Worm (Caenorhabditis elegans) whole organism, L4 larva: ENCODE results near the gene T19D12.5.

Experiments
- D1046.2 ChIP-seq: fragments of 200-800 bp; sonication (Bioruptor generic); IDR thresholded peaks from 2 replicates; pipeline ENCODE4 v1.3.6; 2022; ENCODE audit warnings: missing genetic modification characterization, missing compliant biosample characterization
- F44E2.7 ChIP-seq: fragments of 200-800 bp; sonication (Bioruptor generic); IDR thresholded peaks from 2 replicates; pipeline ENCODE4 v2.1.2; 2022; ENCODE audit warnings: missing genetic modification characterization, missing compliant biosample characterization
- F49E8.2 ChIP-seq: sonication (generic microtip); optimal IDR thresholded peaks from 2 replicates; lab custom pipeline; 2016; ENCODE audit warnings: missing compliant biosample characterization, mild to moderate bottlenecking, missing genetic modification characterization, borderline replicate concordance
- R02D3.7 ChIP-seq: fragments of 150-350 bp; sonication (generic microtip); optimal IDR thresholded peaks from 3 replicates; lab custom pipeline; 2014; ENCODE audit warnings: missing biosample characterization, missing genetic modification characterization
- Y5F2A.4 ChIP-seq: fragments of 200-800 bp; sonication (Bioruptor generic); optimal IDR thresholded peaks from 2 replicates; lab custom pipeline; 2018; ENCODE audit warnings: mild to moderate bottlenecking, missing genetic modification characterization, missing compliant biosample characterization
- aly-2 ChIP-seq: sonication (generic microtip); optimal IDR thresholded peaks from 2 replicates; lab custom pipeline; 2018; ENCODE audit warnings: missing biosample characterization, missing genetic modification characterization
- ama-1 ChIP-seq: fragments of 150-350 bp; optimal IDR thresholded peaks from 2 replicates; lab custom pipeline; 2014; ENCODE audit warnings: inconsistent platforms, mixed read lengths
- arid-1 ChIP-seq: fragments of 200-800 bp; sonication (Bioruptor generic); conservative IDR thresholded peaks from 2 replicates; pipeline ENCODE4 v1.3.6; 2022; ENCODE audit warnings: missing genetic modification reagents, missing genetic modification characterization, missing compliant biosample characterization
- ceh-20 ChIP-seq: fragments of 200-800 bp; sonication (Bioruptor generic); IDR thresholded peaks from 2 replicates; pipeline ENCODE4 v1.3.6; 2022; ENCODE audit warnings: missing genetic modification reagents, missing genetic modification characterization, missing compliant biosample characterization
- ceh-32 ChIP-seq: sonication (generic microtip); optimal IDR thresholded peaks from 2 replicates; lab custom pipeline; 2016; ENCODE audit warnings: mild to moderate bottlenecking, missing genetic modification characterization, missing compliant biosample characterization; ENCODE audit not compliant: poor library complexity
- daf-19 ChIP-seq: fragments of 200-800 bp; sonication (Bioruptor generic); conservative IDR thresholded peaks from 2 replicates; pipeline ENCODE4 v1.3.6; 2022; ENCODE audit warnings: missing genetic modification characterization, missing compliant biosample characterization
- dmd-8 ChIP-seq: fragments of 200-800 bp; sonication (Bioruptor generic); IDR thresholded peaks from 2 replicates; pipeline ENCODE4 v1.3.6; 2022; ENCODE audit warnings: missing genetic modification characterization, missing compliant biosample characterization
- duxl-1 ChIP-seq: sonication (generic microtip); optimal IDR thresholded peaks from 2 replicates; lab custom pipeline; 2016; ENCODE audit warnings: mild to moderate bottlenecking, missing genetic modification characterization, moderate library complexity, missing compliant biosample characterization; ENCODE audit not compliant: poor library complexity
- egl-43 ChIP-seq: fragments of 200-800 bp; sonication (Bioruptor generic); IDR thresholded peaks from 2 replicates; pipeline ENCODE4 v1.3.6; 2022; ENCODE audit warnings: missing genetic modification reagents, missing genetic modification characterization, missing compliant biosample characterization
- fkh-10 ChIP-seq: fragments of 150-350 bp; optimal IDR thresholded peaks from 2 replicates; lab custom pipeline; 2014; ENCODE audit warnings: missing biosample characterization, missing genetic modification reagents, missing genetic modification characterization
- hif-1 ChIP-seq, 2 experiments: sonication (generic microtip); optimal IDR thresholded peaks; 2 replicates each; lab custom pipeline; 2016 to 2017; ENCODE audit warnings: missing compliant biosample characterization in 2 of 2, missing genetic modification characterization in 2 of 2, missing genetic modification reagents in 2 of 2, missing genotype in 2 of 2, mild to moderate bottlenecking in 1 of 2
- hmg-1.1 ChIP-seq: fragments of 200-800 bp; sonication (Bioruptor generic); IDR thresholded peaks from 2 replicates; pipeline ENCODE4 v1.3.6; 2022; ENCODE audit warnings: missing genetic modification reagents, missing genetic modification characterization, missing compliant biosample characterization
- jun-1 ChIP-seq: fragments of 150-350 bp; optimal IDR thresholded peaks from 2 replicates; lab custom pipeline; 2014; ENCODE audit warnings: missing biosample characterization, missing genetic modification reagents, missing genetic modification characterization
- lim-7 ChIP-seq: fragments of 200-800 bp; sonication (Bioruptor generic); IDR thresholded peaks from 2 replicates; pipeline ENCODE4 v1.3.6; 2022; ENCODE audit warnings: missing genetic modification characterization, missing compliant biosample characterization
- lin-1 ChIP-seq: fragments of 200-800 bp; sonication (Bioruptor generic); IDR thresholded peaks from 2 replicates; pipeline ENCODE4 v1.3.6; 2022; ENCODE audit warnings: missing genetic modification reagents, missing genetic modification characterization, missing compliant biosample characterization
- lin-29 ChIP-seq: fragments of 200-800 bp; sonication (Bioruptor generic); IDR thresholded peaks from 2 replicates; pipeline ENCODE4 v1.3.6; 2022; ENCODE audit warnings: missing genetic modification reagents, missing genetic modification characterization, missing compliant biosample characterization
- lir-3 ChIP-seq: sonication (generic microtip); optimal IDR thresholded peaks from 2 replicates; lab custom pipeline; 2016; ENCODE audit warnings: mild to moderate bottlenecking, missing genetic modification characterization, missing compliant biosample characterization
- lsy-2 ChIP-seq, 2 experiments: fragments of 150-350 bp in 1 of 2; sonication (generic microtip) in 1 of 2; optimal IDR thresholded peaks; 2 replicates each; lab custom pipeline; 2014 to 2017; ENCODE audit warnings: missing biosample characterization in 2 of 2, missing genetic modification characterization in 2 of 2
- madf-5 ChIP-seq, 2 experiments: fragments of 200-800 bp; sonication (Bioruptor generic); IDR thresholded peaks; 2 replicates each; pipeline ENCODE4 v1.3.6; 2022; ENCODE audit warnings: missing compliant biosample characterization in 2 of 2, missing genetic modification characterization in 2 of 2
- madf-9 ChIP-seq: fragments of 200-800 bp; sonication (Bioruptor generic); conservative IDR thresholded peaks from 2 replicates; pipeline ENCODE4 v1.3.6; 2022; ENCODE audit warnings: missing genetic modification reagents, missing genetic modification characterization, missing compliant biosample characterization
- mdl-1 ChIP-seq, 2 experiments: fragments of 150-350 bp in 1 of 2; sonication (generic microtip) in 1 of 2; optimal IDR thresholded peaks; 2 replicates each; lab custom pipeline; 2014 to 2017; ENCODE audit warnings: missing biosample characterization in 2 of 2, missing genetic modification characterization in 2 of 2
- mdt-29 ChIP-seq: fragments of 200-800 bp; sonication (Bioruptor generic); IDR thresholded peaks from 2 replicates; pipeline ENCODE4 v1.3.6; 2022; ENCODE audit warnings: missing genetic modification reagents, missing genetic modification characterization, missing compliant biosample characterization
- mes-2 ChIP-seq: sonication (generic microtip); optimal IDR thresholded peaks from 2 replicates; lab custom pipeline; 2016; ENCODE audit warnings: missing genotype, mild to moderate bottlenecking, missing genetic modification characterization, missing compliant biosample characterization; ENCODE audit not compliant: poor library complexity, severe bottlenecking
- mxl-2 ChIP-seq: fragments of 200-800 bp; sonication (Bioruptor generic); conservative IDR thresholded peaks from 2 replicates; pipeline ENCODE4 v1.3.6; 2022; ENCODE audit warnings: missing genetic modification reagents, missing genetic modification characterization, missing compliant biosample characterization
- mxl-3 ChIP-seq: fragments of 200-800 bp; sonication (Bioruptor generic); optimal IDR thresholded peaks from 2 replicates; lab custom pipeline; 2018; ENCODE audit warnings: mild to moderate bottlenecking, missing genetic modification characterization, missing compliant biosample characterization
- nhr-237 ChIP-seq: sonication (generic microtip); optimal IDR thresholded peaks from 2 replicates; lab custom pipeline; 2017; ENCODE audit warnings: missing biosample characterization, missing genetic modification characterization
- nhr-28 ChIP-seq: fragments of 150-350 bp; optimal IDR thresholded peaks from 2 replicates; lab custom pipeline; 2014; ENCODE audit warnings: missing biosample characterization, missing genetic modification characterization
- nhr-41 ChIP-seq: fragments of 200-800 bp; sonication (Bioruptor generic); IDR thresholded peaks from 2 replicates; pipeline ENCODE4 v1.3.6; 2022; ENCODE audit warnings: missing genetic modification reagents, missing genetic modification characterization, missing compliant biosample characterization
- nhr-48 ChIP-seq: sonication (generic microtip); optimal IDR thresholded peaks from 2 replicates; lab custom pipeline; 2016; ENCODE audit warnings: mild to moderate bottlenecking, missing genetic modification characterization, missing compliant biosample characterization
- nhr-76 ChIP-seq: fragments of 150-350 bp; optimal IDR thresholded peaks from 2 replicates; lab custom pipeline; 2014; ENCODE audit warnings: missing biosample characterization, missing genetic modification characterization
- php-3 ChIP-seq: fragments of 200-800 bp; sonication (Bioruptor generic); IDR thresholded peaks from 2 replicates; pipeline ENCODE4 v1.3.6; 2022; ENCODE audit warnings: missing genetic modification reagents, missing genetic modification characterization, missing compliant biosample characterization
- sdz-12 ChIP-seq: fragments of 200-800 bp; sonication (Bioruptor generic); optimal IDR thresholded peaks from 2 replicates; lab custom pipeline; 2018; ENCODE audit warnings: mild to moderate bottlenecking, missing genetic modification characterization, missing compliant biosample characterization
- set-16 ChIP-seq: fragments of 200-800 bp; sonication (Bioruptor generic); IDR thresholded peaks from 2 replicates; pipeline ENCODE4 v1.3.6; 2022; ENCODE audit warnings: missing genetic modification reagents, missing genetic modification characterization, missing compliant biosample characterization
- skn-1 ChIP-seq: fragments of 150-350 bp; optimal IDR thresholded peaks from 2 replicates; lab custom pipeline; 2014; ENCODE audit warnings: missing biosample characterization, missing genetic modification characterization
- snpc-1.2 ChIP-seq: fragments of 200-800 bp; sonication (Bioruptor generic); IDR thresholded peaks from 2 replicates; pipeline ENCODE4 v1.3.6; 2022; ENCODE audit warnings: missing genetic modification reagents, missing genetic modification characterization, missing compliant biosample characterization
- spr-3 ChIP-seq: fragments of 200-800 bp; sonication (Bioruptor generic); optimal IDR thresholded peaks from 2 replicates; lab custom pipeline; 2018; ENCODE audit warnings: mild to moderate bottlenecking, missing genetic modification characterization, missing compliant biosample characterization
- tag-97 ChIP-seq: fragments of 200-800 bp; sonication (Bioruptor generic); IDR thresholded peaks from 2 replicates; pipeline ENCODE4 v1.3.6; 2022; ENCODE audit warnings: missing genetic modification characterization, missing compliant biosample characterization
- tra-1 ChIP-seq: fragments of 200-800 bp; sonication (Bioruptor generic); IDR thresholded peaks from 2 replicates; pipeline ENCODE4 v1.3.6; 2022; ENCODE audit warnings: missing genetic modification reagents, missing genetic modification characterization, missing compliant biosample characterization
- unc-130 ChIP-seq: sonication (generic microtip); optimal IDR thresholded peaks from 2 replicates; lab custom pipeline; 2016; ENCODE audit warnings: missing genetic modification reagents, missing genetic modification characterization, missing compliant biosample characterization
- unc-39 ChIP-seq: sonication (generic microtip); optimal IDR thresholded peaks from 2 replicates; lab custom pipeline; 2017; ENCODE audit warnings: missing biosample characterization, missing genetic modification characterization
- unc-62 ChIP-seq, 3 experiments: fragments of 150-350 bp in 1 of 3; sonication (generic microtip); optimal IDR thresholded peaks in 2 of 3; peaks in 1 of 3; 1 replicate in 1 of 3; 2 replicates in 2 of 3; lab custom pipeline; 2014 to 2017; ENCODE audit warnings: missing biosample characterization in 3 of 3, missing genetic modification characterization in 3 of 3, missing genetic modification reagents in 3 of 3, missing genotype in 1 of 3
- zag-1 ChIP-seq: fragments of 150-350 bp; optimal IDR thresholded peaks from 2 replicates; lab custom pipeline; 2014; ENCODE audit warnings: missing biosample characterization, missing genetic modification characterization
- zip-2 ChIP-seq: fragments of 150-350 bp; optimal IDR thresholded peaks from 2 replicates; lab custom pipeline; 2014; ENCODE audit warnings: missing biosample characterization, missing genetic modification characterization
- ztf-11 ChIP-seq: fragments of 150-350 bp; optimal IDR thresholded peaks from 2 replicates; lab custom pipeline; 2014; ENCODE audit warnings: missing biosample characterization, missing genetic modification characterization
- ztf-7 ChIP-seq: fragments of 150-350 bp; optimal IDR thresholded peaks from 2 replicates; lab custom pipeline; 2014; ENCODE audit warnings: missing biosample characterization, missing genetic modification characterization

Gene T19D12.5

ce11 chrII:6587264-6587870 lies 48.7 kb downstream of the T19D12.5 start, which contains the start of gene C56C10.7 (continued):
- no peak for TF ChIP-seq unc-130
- no peak for TF ChIP-seq php-3 (GFP tag; lab: Robert Waterston, UW)
- TF ChIP-seq mxl-3 (GFP tag; lab: Kevin White, UChicago), result no peak
- TF ChIP-seq lin-29 (GFP tag; lab: Robert Waterston, UW), result no peak
- TF ChIP-seq hif-1 (tag; optimal IDR thresholded peaks at IDR 0.05; lab: Kevin White, UChicago), result no peak
- TF ChIP-seq D1046.2 (GFP tag; lab: Robert Waterston, UW), result no peak
- no peak for TF ChIP-seq jun-1 (tag; lab: Kevin White, UChicago)
- TF ChIP-seq tra-1 (GFP tag; lab: Robert Waterston, UW), result 0 out of 2 replicates have a peak, but pooled peaks have one; percentile 16
- no peak for TF ChIP-seq hmg-1.1
- TF ChIP-seq nhr-41 (GFP tag; lab: Robert Waterston, UW), result no peak; the same call in 1 of the 2 replicates
- TF ChIP-seq ztf-7 (tag; lab: Kevin White, UChicago), result no peak
- no peak for TF ChIP-seq mxl-2 (GFP tag; lab: Robert Waterston, UW)
- no peak for TF ChIP-seq lir-3 (tag; lab: Kevin White, UChicago)
- TF ChIP-seq fkh-10 (GFP tag; lab: Kevin White, UChicago), result no peak
- no peak for TF ChIP-seq skn-1 (tag; lab: Kevin White, UChicago)
- TF ChIP-seq egl-43 (GFP tag; lab: Robert Waterston, UW), result no peak
- 0 out of 2 replicates have a peak, but pooled peaks have one; percentile 72 for TF ChIP-seq F44E2.7 (GFP tag; lab: Robert Waterston, UW)
- TF ChIP-seq nhr-237 (tag; lab: Kevin White, UChicago), result no peak
- no peak for TF ChIP-seq zip-2
- no peak for TF ChIP-seq daf-19 (GFP tag; lab: Robert Waterston, UW)
- TF ChIP-seq ama-1 (lab: Kevin White, UChicago), result peak; percentile 74
- no peak for TF ChIP-seq tag-97
- TF ChIP-seq mdt-29 (GFP tag; lab: Robert Waterston, UW), result no peak; the same call in 1 of the 2 replicates
- TF ChIP-seq mdl-1 (tag; optimal IDR thresholded peaks at IDR 0.05; lab: Kevin White, UChicago), result no peak
- peak in 1 of 2 experiments; percentile 64 for TF ChIP-seq lsy-2 (tag; optimal IDR thresholded peaks at IDR 0.05; lab: Kevin White, UChicago)
- TF ChIP-seq spr-3 (GFP tag; lab: Kevin White, UChicago), result no peak
- 0 out of 4 replicates have a peak, but pooled peaks of 1 of the 2 experiments have one; percentile 39 for TF ChIP-seq madf-5 (GFP tag; IDR thresholded peaks at IDR 0.05; lab: Robert Waterston, UW)
- TF ChIP-seq snpc-1.2 (GFP tag; lab: Robert Waterston, UW), result peak; percentile 54
- TF ChIP-seq ztf-11 (tag; lab: Kevin White, UChicago), result no peak
- TF ChIP-seq arid-1 (GFP tag; lab: Robert Waterston, UW), result peak; percentile 72
- TF ChIP-seq dmd-8 (GFP tag; lab: Robert Waterston, UW), result no peak
- TF ChIP-seq ceh-32, result no peak
- TF ChIP-seq nhr-28 (tag; lab: Kevin White, UChicago), result no peak
- TF ChIP-seq lin-1 (GFP tag; lab: Robert Waterston, UW), result no peak
- no peak for TF ChIP-seq sdz-12
- TF ChIP-seq set-16 (GFP tag; lab: Robert Waterston, UW), result no peak
- TF ChIP-seq Y5F2A.4, result peak; percentile 3
- peak; percentile 64 for TF ChIP-seq F49E8.2 (tag; lab: Kevin White, UChicago)
- peak; percentile 12 for TF ChIP-seq nhr-48
- no peak for TF ChIP-seq unc-39
- TF ChIP-seq duxl-1, result no peak
- no peak for TF ChIP-seq ceh-20 (GFP tag; lab: Robert Waterston, UW)
- TF ChIP-seq mes-2, result no peak
- no peak for TF ChIP-seq zag-1 (tag; lab: Kevin White, UChicago)
- no peak for TF ChIP-seq aly-2 (tag; lab: Kevin White, UChicago)
- TF ChIP-seq lim-7 (GFP tag; lab: Robert Waterston, UW), result no peak
- TF ChIP-seq madf-9 (GFP tag; lab: Robert Waterston, UW), result no peak
- TF ChIP-seq unc-62 (GFP tag; optimal IDR thresholded peaks at IDR 0.05 in 1 of 2; lab: Kevin White, UChicago), result no peak
- no peak for TF ChIP-seq unc-62 (tag; optimal IDR thresholded peaks at IDR 0.05; lab: Kevin White, UChicago)
- no peak for TF ChIP-seq R02D3.7 (tag; lab: Kevin White, UChicago)
- no peak for TF ChIP-seq nhr-76 (tag; lab: Kevin White, UChicago)
